In genomic region chrII:10202275-10202674, ce11 we compare ENCODE assay signal across 2 worm cellular contexts.
TF ChIP-seq lines count a peak whose summit lies in the region.

No protein-coding gene starts in this region.

TF ChIP-seq in whole organism, L4 larva, 104 proteins besides CTCF, POLR2A, EP300 and RAD21 (continued from another document):
- TF ChIP-seq aha-1 (tag; lab: Kevin White, UChicago) (peak; percentile 38), duxl-1 (tag; optimal IDR thresholded peaks at IDR 0.05; lab: Kevin White, UChicago; ENCODE audit: poor library complexity) (no peak), mdt-29 (GFP tag; IDR thresholded peaks at IDR 0.05; lab: Robert Waterston, UW) (no peak), Y105C5A.15 (GFP tag; IDR thresholded peaks at IDR 0.05; lab: Robert Waterston, UW) (no peak), dve-1 (tag; optimal IDR thresholded peaks at IDR 0.05; lab: Kevin White, UChicago; ENCODE audit: insufficient read depth) (no peak), hif-1 (tag; optimal IDR thresholded peaks at IDR 0.05; lab: Kevin White, UChicago) (peak in 1 of 2 experiments; percentile 1), daf-16 (GFP tag; optimal IDR thresholded peaks at IDR 0.05; lab: Kevin White, UChicago) (no peak), daf-16 (tag; optimal IDR thresholded peaks at IDR 0.05; lab: Kevin White, UChicago) (no peak), nhr-237 (tag; optimal IDR thresholded peaks at IDR 0.05; lab: Kevin White, UChicago) (no peak), aly-2 (tag; optimal IDR thresholded peaks at IDR 0.05; lab: Kevin White, UChicago) (no peak), lin-29 (GFP tag; IDR thresholded peaks at IDR 0.05; lab: Robert Waterston, UW) (no peak), nhr-76 (tag; optimal IDR thresholded peaks at IDR 0.05; lab: Kevin White, UChicago) (no peak), pha-4 (GFP tag; IDR thresholded peaks at IDR 0.05; lab: Robert Waterston, UW) (no peak; the same call in 1 of the 2 replicates), pha-4 (tag; optimal IDR thresholded peaks at IDR 0.05; lab: Kevin White, UChicago) (no peak), lsy-2 (tag; optimal IDR thresholded peaks at IDR 0.05; lab: Kevin White, UChicago) (peak in 1 of 2 experiments; percentile 9), lin-38 (GFP tag; IDR thresholded peaks at IDR 0.05; lab: Robert Waterston, UW) (no peak), hlh-30 (tag; optimal IDR thresholded peaks at IDR 0.05; lab: Kevin White, UChicago; ENCODE audit: insufficient read depth) (peak; percentile 60), ceh-62 (tag; optimal IDR thresholded peaks at IDR 0.05; lab: Kevin White, UChicago) (no peak), rbr-2 (tag; optimal IDR thresholded peaks at IDR 0.05; lab: Kevin White, UChicago) (peak; percentile 22), tag-97 (GFP tag; IDR thresholded peaks at IDR 0.05; lab: Robert Waterston, UW) (no peak), ceh-28 (tag; optimal IDR thresholded peaks at IDR 0.05; lab: Kevin White, UChicago) (no peak), Y75B8A.6 (GFP tag; IDR thresholded peaks at IDR 0.05; lab: Robert Waterston, UW) (no peak), spr-3 (GFP tag; optimal IDR thresholded peaks at IDR 0.05; lab: Kevin White, UChicago) (no peak), lim-7 (GFP tag; IDR thresholded peaks at IDR 0.05; lab: Robert Waterston, UW) (no peak), nhr-102 (tag; optimal IDR thresholded peaks at IDR 0.05; lab: Kevin White, UChicago) (no peak), daf-8 (GFP tag; IDR thresholded peaks at IDR 0.05; lab: Robert Waterston, UW) (no peak), nhr-10 (tag; optimal IDR thresholded peaks at IDR 0.05; lab: Kevin White, UChicago) (no peak), ZK337.2 (GFP tag; IDR thresholded peaks at IDR 0.05; lab: Robert Waterston, UW) (no peak), nhr-6 (tag; optimal IDR thresholded peaks at IDR 0.05; lab: Kevin White, UChicago) (no peak), zag-1 (tag; optimal IDR thresholded peaks at IDR 0.05; lab: Kevin White, UChicago) (no peak), lin-39 (tag; optimal IDR thresholded peaks at IDR 0.05; lab: Kevin White, UChicago) (no peak), Y48G9A.11 (GFP tag; IDR thresholded peaks at IDR 0.05; lab: Robert Waterston, UW) (no peak), daf-19 (GFP tag; conservative IDR thresholded peaks at IDR 0.05; lab: Robert Waterston, UW) (no peak), nhr-111 (GFP tag; optimal IDR thresholded peaks at IDR 0.05; lab: Kevin White, UChicago) (no peak), dmd-8 (GFP tag; IDR thresholded peaks at IDR 0.05; lab: Robert Waterston, UW) (no peak), mdl-1 (tag; optimal IDR thresholded peaks at IDR 0.05; lab: Kevin White, UChicago) (peak in 1 of 2 experiments; percentile 18), unc-130 (GFP tag; optimal IDR thresholded peaks at IDR 0.05; lab: Kevin White, UChicago) (no peak), ces-1 (GFP tag; optimal IDR thresholded peaks at IDR 0.05; lab: Kevin White, UChicago) (no peak)

TF ChIP-seq in whole organism, late embryonic, 69 proteins besides CTCF, POLR2A, EP300 and RAD21 (continued from another document):
- no peak for TF ChIP-seq K02D7.2 (tag; optimal IDR thresholded peaks at IDR 0.05; lab: Kevin White, UChicago)
- TF ChIP-seq ceh-30 (tag; optimal IDR thresholded peaks at IDR 0.05; lab: Kevin White, UChicago) = no peak
- TF ChIP-seq unc-86 (tag; optimal IDR thresholded peaks at IDR 0.05; lab: Kevin White, UChicago) = no peak
- peak; percentile 14 for TF ChIP-seq rnt-1 (tag; optimal IDR thresholded peaks at IDR 0.05; lab: Kevin White, UChicago)
- peak; percentile 31 for TF ChIP-seq ets-4 (tag; optimal IDR thresholded peaks at IDR 0.05; lab: Kevin White, UChicago)
- no peak for TF ChIP-seq ceh-24 (tag; optimal IDR thresholded peaks at IDR 0.05; lab: Kevin White, UChicago)
- TF ChIP-seq nhr-11 (tag; optimal IDR thresholded peaks at IDR 0.05; lab: Kevin White, UChicago) = no peak
- no peak for TF ChIP-seq gmeb-2 (tag; optimal IDR thresholded peaks at IDR 0.05; lab: Kevin White, UChicago)
- TF ChIP-seq ceh-34 (tag; optimal IDR thresholded peaks at IDR 0.05; lab: Kevin White, UChicago) = peak; percentile 61
- TF ChIP-seq hlh-30 (tag; optimal IDR thresholded peaks at IDR 0.05; lab: Kevin White, UChicago; ENCODE audit: insufficient read depth) = peak; percentile 81
- peak; percentile 59 for TF ChIP-seq unc-42 (tag; optimal IDR thresholded peaks at IDR 0.05; lab: Kevin White, UChicago)
- no peak for TF ChIP-seq che-1 (tag; optimal IDR thresholded peaks at IDR 0.05; lab: Kevin White, UChicago)
- peak; percentile 9 for TF ChIP-seq ceh-2 (tag; optimal IDR thresholded peaks at IDR 0.05; lab: Kevin White, UChicago)
- peak; percentile 37 for TF ChIP-seq madf-2 (tag; optimal IDR thresholded peaks at IDR 0.05; lab: Kevin White, UChicago)
- TF ChIP-seq pha-2 (tag; optimal IDR thresholded peaks at IDR 0.05; lab: Kevin White, UChicago) = no peak
- TF ChIP-seq nfya-1 (tag; optimal IDR thresholded peaks at IDR 0.05; lab: Kevin White, UChicago) = peak; percentile 79
- no peak for TF ChIP-seq ceh-22 (tag; optimal IDR thresholded peaks at IDR 0.05; lab: Kevin White, UChicago)
- TF ChIP-seq sdc-2 (tag; optimal IDR thresholded peaks at IDR 0.05; lab: Kevin White, UChicago) = no peak
- TF ChIP-seq ceh-19 (GFP tag; optimal IDR thresholded peaks at IDR 0.05; lab: Kevin White, UChicago) = peak; percentile 70
- TF ChIP-seq dmd-4 (tag; optimal IDR thresholded peaks at IDR 0.05; lab: Kevin White, UChicago; ENCODE audit: borderline replicate concordance) = no peak
- TF ChIP-seq hlh-8 (tag; optimal IDR thresholded peaks at IDR 0.05; lab: Kevin White, UChicago) = peak; percentile 51
- no peak for TF ChIP-seq odd-2 (tag; optimal IDR thresholded peaks at IDR 0.05; lab: Kevin White, UChicago)
TF ChIP-seq in whole organism, late embryonic: peak in this region for 20.
